Fruit fly (Drosophila melanogaster): ENCODE data around the gene betaTub85D.

betaTub85D gene

dm6 chr3R:9378644-9379411 lies 31.3 kb downstream of the betaTub85D start (continued):
- TF ChIP-seq CG6272 (GFP tag; IDR thresholded peaks at IDR 0.05) (0 out of 2 replicates have a peak, but pooled peaks have one; percentile 7), CG14050 (GFP tag; IDR thresholded peaks at IDR 0.05) (no peak), ara (GFP tag; IDR thresholded peaks at IDR 0.05) (peak; percentile 56; the same call in 1 of the 2 replicates), CG32772 (GFP tag; IDR thresholded peaks at IDR 0.05) (peak; percentile 27; the same call in 1 of the 2 replicates), Deaf1 (tag; optimal IDR thresholded peaks at IDR 0.05) (peak; percentile 45), Doc2 (GFP tag; IDR thresholded peaks at IDR 0.05) (no peak), rib (GFP tag; IDR thresholded peaks at IDR 0.05) (no peak), klu (GFP tag; IDR thresholded peaks at IDR 0.05) (no peak), CG13624 (GFP tag; optimal IDR thresholded peaks at IDR 0.05) (peak; percentile 7), vfl (GFP tag; optimal IDR thresholded peaks at IDR 0.05) (no peak), CG6254 (GFP tag; optimal IDR thresholded peaks at IDR 0.05) (peak; percentile 72), gcm (GFP tag; optimal IDR thresholded peaks at IDR 0.05) (peak; percentile 76), Optix (GFP tag; IDR thresholded peaks at IDR 0.05) (0 out of 3 replicates have a peak, but pooled peaks have one; percentile 19), dimm (GFP tag; IDR thresholded peaks at IDR 0.05) (no peak), Drgx (GFP tag; IDR thresholded peaks at IDR 0.05) (peak; percentile 40), CG3407 (GFP tag; optimal IDR thresholded peaks at IDR 0.05) (peak; percentile 36), CG12391 (tag; optimal IDR thresholded peaks at IDR 0.05) (peak; percentile 76), HHEX (GFP tag; optimal IDR thresholded peaks at IDR 0.05) (peak; percentile 25), cwo (GFP tag; optimal IDR thresholded peaks at IDR 0.05) (no peak), CG42726 (GFP tag; IDR thresholded peaks at IDR 0.05; ENCODE audit: partially characterized antibody) (no peak), az2 (GFP tag; optimal IDR thresholded peaks at IDR 0.05) (peak; percentile 57), CG10565 (GFP tag; optimal IDR thresholded peaks at IDR 0.05) (no peak), CG8359 (GFP tag; optimal IDR thresholded peaks at IDR 0.05; ENCODE audit: borderline replicate concordance) (peak; percentile 25), sens-2 (GFP tag; IDR thresholded peaks at IDR 0.05) (no peak), prd (optimal IDR thresholded peaks at IDR 0.05) (no peak), prd (GFP tag; IDR thresholded peaks at IDR 0.05) (peak; percentile 79; the same call in 2 of the 3 replicates), CG8765 (GFP tag; IDR thresholded peaks at IDR 0.05) (0 out of 2 replicates have a peak, but pooled peaks have one; percentile 15), CG2202 (tag; optimal IDR thresholded peaks at IDR 0.05) (peak; percentile 79), tup (GFP tag; optimal IDR thresholded peaks at IDR 0.05) (no peak), ac (GFP tag; optimal IDR thresholded peaks at IDR 0.05) (peak; percentile 65), corto (GFP tag; optimal IDR thresholded peaks at IDR 0.05) (peak; percentile 95), gem (tag; optimal IDR thresholded peaks at IDR 0.05) (peak; percentile 83), croc (GFP tag; conservative IDR thresholded peaks at IDR 0.05) (peak; percentile 54; the same call in 2 of the 3 replicates), nerfin-1 (tag; optimal IDR thresholded peaks at IDR 0.05) (peak; percentile 42), CG1647 (GFP tag; optimal IDR thresholded peaks at IDR 0.05) (no peak), CG7963 (GFP tag; IDR thresholded peaks at IDR 0.05; ENCODE audit: partially characterized antibody) (no peak), CG9727 (GFP tag; optimal IDR thresholded peaks at IDR 0.05) (peak; percentile 91), CG15269 (tag; optimal IDR thresholded peaks at IDR 0.05) (peak; percentile 14), sens (GFP tag) (peak; percentile 97), Hr51 (GFP tag; optimal IDR thresholded peaks at IDR 0.05) (peak in 1 of 2 experiments; percentile 10), Dip3 (GFP tag; optimal IDR thresholded peaks at IDR 0.05) (no peak), ap (GFP tag; IDR thresholded peaks at IDR 0.05) (no peak), CG18476 (GFP tag; optimal IDR thresholded peaks at IDR 0.05) (peak; percentile 7), Dad (GFP tag; optimal IDR thresholded peaks at IDR 0.05) (no peak), stc (GFP tag; IDR thresholded peaks at IDR 0.05) (peak; percentile 35; the same call in 1 of the 2 replicates), CG11085 (GFP tag; IDR thresholded peaks at IDR 0.05) (no peak), CoRest (tag; optimal IDR thresholded peaks at IDR 0.05) (peak; percentile 62), hkb (optimal IDR thresholded peaks at IDR 0.05) (no peak), hkb (GFP tag; IDR thresholded peaks at IDR 0.05) (peak; percentile 24; the same call in 1 of the 2 replicates)

Data from whole organism, embryonic.